Worm (Caenorhabditis elegans): Measurements from ENCODE around the gene C15H11.11.

C15H11.11 gene

ce11 chrV:14366487-14366962 lies 48.8 kb upstream of the C15H11.11 start (continued):
- TF ChIP-seq blmp-1 (tag; optimal IDR thresholded peaks at IDR 0.05; ENCODE audit: insufficient read depth) (peak; percentile 46), nhr-11 (tag; optimal IDR thresholded peaks at IDR 0.05) (no peak), Y55F3AM.14 (GFP tag; optimal IDR thresholded peaks at IDR 0.05) (peak; percentile 87)

ce11 chrV:14368272-14369052 lies 46.8 kb upstream of the C15H11.11 start:
- no peak for TF ChIP-seq ama-1 (optimal IDR thresholded peaks at IDR 0.05)
- TF ChIP-seq egl-27 (tag; optimal IDR thresholded peaks at IDR 0.05): peak; percentile 52
- no peak for TF ChIP-seq gmeb-1 (tag; optimal IDR thresholded peaks at IDR 0.05)
- peak; percentile 60 to 69 for TF ChIP-seq mdl-1 (tag; optimal IDR thresholded peaks at IDR 0.05)
- no peak for TF ChIP-seq unc-55 (GFP tag; optimal IDR thresholded peaks at IDR 0.05)
- no peak for TF ChIP-seq R02D3.7 (tag; optimal IDR thresholded peaks at IDR 0.05)
- no peak for TF ChIP-seq elt-1 (tag; optimal IDR thresholded peaks at IDR 0.05)
- TF ChIP-seq lsy-2 (tag; optimal IDR thresholded peaks at IDR 0.05): peak in 1 of 2 experiments; percentile 52
- no peak for TF ChIP-seq ceh-82 (tag; optimal IDR thresholded peaks at IDR 0.05)
- TF ChIP-seq nhr-6 (tag; optimal IDR thresholded peaks at IDR 0.05): no peak
- no peak for TF ChIP-seq nhr-237 (tag; optimal IDR thresholded peaks at IDR 0.05)
- TF ChIP-seq alr-1 (tag; optimal IDR thresholded peaks at IDR 0.05): no peak
- TF ChIP-seq F13H6.1 (tag; optimal IDR thresholded peaks at IDR 0.05): no peak
- peak; percentile 44 for TF ChIP-seq nhr-21 (tag; optimal IDR thresholded peaks at IDR 0.05)
- no peak for TF ChIP-seq mab-5 (tag; optimal IDR thresholded peaks at IDR 0.05)
- TF ChIP-seq blmp-1 (tag; optimal IDR thresholded peaks at IDR 0.05; ENCODE audit: insufficient read depth): peak; percentile 96
- TF ChIP-seq C34F6.9 (tag; optimal IDR thresholded peaks at IDR 0.05): peak; percentile 20
- no peak for TF ChIP-seq nhr-12 (tag; optimal IDR thresholded peaks at IDR 0.05)
- no peak for TF ChIP-seq ztf-1 (GFP tag; conservative IDR thresholded peaks at IDR 0.05)
- TF ChIP-seq unc-62 (GFP tag; optimal IDR thresholded peaks at IDR 0.05): no peak
- peak; percentile 95 for TF ChIP-seq fos-1 (tag; optimal IDR thresholded peaks at IDR 0.05)
- TF ChIP-seq lin-39 (tag; optimal IDR thresholded peaks at IDR 0.05): no peak
- TF ChIP-seq nhr-11 (tag; optimal IDR thresholded peaks at IDR 0.05): no peak
- no peak for TF ChIP-seq sma-3 (GFP tag; optimal IDR thresholded peaks at IDR 0.05)
- TF ChIP-seq dmd-4 (tag; optimal IDR thresholded peaks at IDR 0.05): no peak
- no peak for TF ChIP-seq lin-13 (GFP tag; optimal IDR thresholded peaks at IDR 0.05)
- TF ChIP-seq aly-2 (tag; optimal IDR thresholded peaks at IDR 0.05): no peak
- TF ChIP-seq sma-9 (GFP tag; optimal IDR thresholded peaks at IDR 0.05): peak; percentile 90
- TF ChIP-seq sma-9 (tag; optimal IDR thresholded peaks at IDR 0.05): peak; percentile 7
- peak; percentile 30 for TF ChIP-seq ceh-16 (tag; optimal IDR thresholded peaks at IDR 0.05)
- no peak for TF ChIP-seq ztf-11 (tag; optimal IDR thresholded peaks at IDR 0.05)
- TF ChIP-seq sem-4 (tag; optimal IDR thresholded peaks at IDR 0.05): peak; percentile 84
- TF ChIP-seq nhr-129 (tag; optimal IDR thresholded peaks at IDR 0.05): no peak
- TF ChIP-seq lin-11 (tag; optimal IDR thresholded peaks at IDR 0.05): no peak
- no peak for TF ChIP-seq mbf-1 (tag; optimal IDR thresholded peaks at IDR 0.05)
- no peak for TF ChIP-seq nhr-25 (tag; optimal IDR thresholded peaks at IDR 0.05)
- TF ChIP-seq skn-1 (tag; optimal IDR thresholded peaks at IDR 0.05): peak; percentile 37
- no peak for TF ChIP-seq snpc-4 (tag; optimal IDR thresholded peaks at IDR 0.05)
- no peak for TF ChIP-seq crh-2 (tag; optimal IDR thresholded peaks at IDR 0.05)
- TF ChIP-seq Y55F3AM.14 (GFP tag; optimal IDR thresholded peaks at IDR 0.05): peak; percentile 44
- TF ChIP-seq nhr-23 (tag; optimal IDR thresholded peaks at IDR 0.05): no peak
- TF ChIP-seq peb-1 (tag; optimal IDR thresholded peaks at IDR 0.05): no peak
- no peak for TF ChIP-seq nhr-10 (tag; optimal IDR thresholded peaks at IDR 0.05)
- TF ChIP-seq unc-39 (tag; optimal IDR thresholded peaks at IDR 0.05): no peak
- no peak for TF ChIP-seq zag-1 (tag; optimal IDR thresholded peaks at IDR 0.05)
- TF ChIP-seq nhr-77 (tag; optimal IDR thresholded peaks at IDR 0.05): no peak
- no peak for TF ChIP-seq elt-3 (tag; optimal IDR thresholded peaks at IDR 0.05)
- TF ChIP-seq ztf-4 (tag; optimal IDR thresholded peaks at IDR 0.05): no peak
- no peak for TF ChIP-seq ZK546.5 (tag; optimal IDR thresholded peaks at IDR 0.05)

Data from whole organism, L2 larva.